Worm (Caenorhabditis elegans) whole organism, late embryonic: ENCODE measurements around the gene Y17D7B.4.

Experiments used
- C08G9.2 ChIP-seq: sonication (generic microtip); optimal IDR thresholded peaks from 2 replicates; lab custom pipeline; 2016; ENCODE audit warnings: mild to moderate bottlenecking, missing genetic modification characterization, moderate library complexity, missing compliant biosample characterization
- ama-1 ChIP-seq: fragments of 150-350 bp; optimal IDR thresholded peaks from 2 replicates; lab custom pipeline; 2014
- ceh-31 ChIP-seq: sonication (generic microtip); optimal IDR thresholded peaks from 2 replicates; lab custom pipeline; 2016; ENCODE audit warnings: missing genetic modification characterization, missing compliant biosample characterization
- ceh-45 ChIP-seq: fragments of 200-800 bp; sonication (Bioruptor generic); IDR thresholded peaks from 2 replicates; pipeline ENCODE4 v1.3.6; 2022; ENCODE audit warnings: missing genetic modification reagents, missing genetic modification characterization, missing compliant biosample characterization
- fkh-6 ChIP-seq: sonication (generic microtip); optimal IDR thresholded peaks from 2 replicates; lab custom pipeline; 2016; ENCODE audit warnings: missing genetic modification characterization, missing compliant biosample characterization
- nfya-1 ChIP-seq: sonication (generic microtip); optimal IDR thresholded peaks from 2 replicates; lab custom pipeline; 2017; ENCODE audit warnings: missing genetic modification characterization, mild to moderate bottlenecking, missing compliant biosample characterization, antibody characterized with exemption, moderate library complexity
- pha-4 ChIP-seq: fragments of 150-350 bp; optimal IDR thresholded peaks from 2 replicates; lab custom pipeline; 2018; ENCODE audit warnings: missing biosample characterization, missing genetic modification reagents, missing genetic modification characterization
- syd-9 ChIP-seq: sonication (generic microtip); optimal IDR thresholded peaks from 2 replicates; lab custom pipeline; 2016; ENCODE audit warnings: mild to moderate bottlenecking, missing genetic modification characterization, moderate library complexity, missing compliant biosample characterization
- unc-55 ChIP-seq: sonication (generic microtip); optimal IDR thresholded peaks from 2 replicates; lab custom pipeline; 2017; ENCODE audit warnings: missing biosample characterization, missing genetic modification reagents, missing genetic modification characterization
- zip-5 ChIP-seq: sonication (generic microtip); optimal IDR thresholded peaks from 2 replicates; lab custom pipeline; 2016; ENCODE audit warnings: missing genetic modification characterization, missing compliant biosample characterization

DNA sequence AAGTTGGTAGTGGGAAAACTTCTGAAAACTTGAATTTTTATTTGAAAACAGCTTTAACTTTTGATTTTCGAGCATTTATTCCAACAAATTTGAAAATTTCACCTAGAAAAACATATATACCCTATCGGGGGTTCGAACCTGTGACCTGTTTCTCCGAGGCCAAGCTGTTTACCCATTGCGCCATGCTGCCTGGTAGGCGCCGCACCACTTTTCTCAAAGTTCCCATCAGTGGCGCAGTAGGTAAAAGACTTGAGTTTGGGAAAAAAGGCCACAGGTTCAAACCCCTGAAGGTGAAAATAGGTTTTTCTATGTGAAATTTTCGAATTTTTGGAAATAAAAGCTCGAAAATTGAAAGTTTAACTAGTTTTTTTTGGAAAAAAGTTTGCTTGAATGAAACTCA, 4.1 kb upstream of the Y17D7B.4 start:
- TF ChIP-seq ama-1 (lab: Kevin White, UChicago): no peak
- TF ChIP-seq unc-55: no peak
- no peak for TF ChIP-seq ceh-45 (GFP tag; lab: Robert Waterston, UW)
- TF ChIP-seq C08G9.2 (tag; lab: Kevin White, UChicago): no peak
- TF ChIP-seq fkh-6 (tag; lab: Kevin White, UChicago): no peak
- TF ChIP-seq syd-9 (tag; lab: Kevin White, UChicago): no peak
- no peak for TF ChIP-seq ceh-31 (tag; lab: Kevin White, UChicago)
- TF ChIP-seq nfya-1 (tag; lab: Kevin White, UChicago): no peak
- no peak for TF ChIP-seq pha-4 (tag; lab: Kevin White, UChicago)
- no peak for TF ChIP-seq zip-5
